Fruit fly (Drosophila melanogaster): ENCODE data around the gene r2d2.

r2d2 gene

DNA sequence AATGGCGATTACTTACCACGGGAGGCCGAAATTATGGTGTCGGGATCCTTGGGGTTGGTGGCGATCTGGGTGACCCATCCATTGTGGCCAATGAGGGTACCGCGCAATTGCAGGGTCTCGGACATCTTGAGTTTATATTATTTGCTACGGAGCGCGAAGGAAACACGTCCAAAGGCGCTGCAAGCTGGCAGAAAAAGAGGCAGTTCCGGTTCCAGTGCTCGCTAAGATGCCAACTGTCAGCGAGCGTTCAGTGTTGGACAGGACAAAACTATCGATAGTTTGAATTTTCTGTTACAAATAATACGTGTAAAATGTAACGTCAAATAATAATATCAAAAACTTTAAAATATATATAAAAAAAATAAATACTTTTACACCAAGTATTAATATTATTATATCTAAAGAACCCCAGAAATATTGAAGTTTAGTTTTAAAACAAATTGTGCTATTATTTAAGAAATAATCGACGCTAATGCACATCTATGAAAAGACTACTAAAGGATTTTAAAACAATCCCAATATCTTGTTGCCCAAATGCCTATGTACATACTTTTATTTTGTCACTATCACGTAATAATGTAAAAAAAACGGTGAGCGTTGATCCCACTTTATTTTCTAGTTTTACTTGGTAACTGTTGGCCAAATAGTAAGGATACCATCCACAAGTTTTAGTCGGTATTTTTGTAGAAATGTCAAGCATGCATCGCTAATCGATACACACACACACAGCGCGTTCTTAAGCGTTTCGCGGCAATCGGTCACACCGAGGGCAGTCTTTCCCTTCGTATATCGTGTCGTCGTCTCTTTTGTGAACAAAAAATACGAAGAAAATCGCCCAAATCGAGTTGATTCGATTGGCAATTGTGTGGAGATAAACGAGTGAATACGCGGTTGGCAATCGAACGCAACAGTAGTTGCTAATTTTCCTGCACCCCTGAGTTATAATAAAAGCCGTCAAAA lies 27.4 kb downstream of the r2d2 start, which contains the start of the genes Rack1 and mts (continued):
- TF ChIP-seq vri (GFP tag; optimal IDR thresholded peaks at IDR 0.05) (peak; percentile 77), fd59A (GFP tag; optimal IDR thresholded peaks at IDR 0.05) (no peak), Sox15 (GFP tag; optimal IDR thresholded peaks at IDR 0.05) (peak; percentile 38), Eip75B (GFP tag; optimal IDR thresholded peaks at IDR 0.05) (peak; percentile 71), spab (GFP tag; optimal IDR thresholded peaks at IDR 0.05) (peak; percentile 35), pdm3 (GFP tag; optimal IDR thresholded peaks at IDR 0.05) (peak; percentile 61), Blimp-1 (GFP tag; optimal IDR thresholded peaks at IDR 0.05) (peak; percentile 59), CG6854 (GFP tag; optimal IDR thresholded peaks at IDR 0.05) (peak; percentile 90), ss (GFP tag; optimal IDR thresholded peaks at IDR 0.05) (peak; percentile 73 to 83), Smox (GFP tag; optimal IDR thresholded peaks at IDR 0.05) (peak; percentile 45), CG8319 (GFP tag; optimal IDR thresholded peaks at IDR 0.05) (peak; percentile 61), CG8632 (GFP tag; optimal IDR thresholded peaks at IDR 0.05) (peak; percentile 65), Eip93F (GFP tag; optimal IDR thresholded peaks at IDR 0.05) (no peak), CG3919 (GFP tag; optimal IDR thresholded peaks at IDR 0.05) (peak; percentile 90), Sox14 (GFP tag; optimal IDR thresholded peaks at IDR 0.05) (no peak), svp (GFP tag) (peak; percentile 75), CG6808 (GFP tag; optimal IDR thresholded peaks at IDR 0.05) (peak; percentile 70)

DNA sequence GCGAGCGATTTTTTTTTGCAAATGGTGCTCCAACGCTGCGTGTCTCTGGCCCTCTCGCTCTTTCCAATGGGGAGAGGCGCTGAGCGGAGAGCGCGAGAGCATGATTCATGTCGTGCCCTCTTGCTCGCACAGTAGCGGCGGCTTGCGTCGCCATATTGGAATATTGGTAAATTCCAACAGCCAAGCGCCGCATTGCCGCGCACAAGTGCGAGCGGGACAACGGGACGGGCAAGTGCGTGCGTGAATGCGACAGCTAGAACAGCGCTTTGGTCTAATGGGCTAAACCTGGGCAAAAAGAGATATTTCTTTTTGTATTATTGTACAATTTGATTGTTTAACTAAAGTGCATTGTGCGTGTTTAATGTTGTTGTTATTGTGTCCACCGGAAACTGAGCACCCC lies 28.3 kb downstream of the r2d2 start:
- TF ChIP-seq CG8119 (GFP tag; IDR thresholded peaks at IDR 0.05) = peak; percentile 29; the same call in 1 of the 3 replicates
- TF ChIP-seq CG6854 (GFP tag; optimal IDR thresholded peaks at IDR 0.05) = no peak
- no peak for TF ChIP-seq CG8319 (GFP tag; optimal IDR thresholded peaks at IDR 0.05)
- no peak for TF ChIP-seq lz (GFP tag; optimal IDR thresholded peaks at IDR 0.05)
- TF ChIP-seq eg (GFP tag; IDR thresholded peaks at IDR 0.05) = peak; percentile 66
- TF ChIP-seq CG6792 (GFP tag; optimal IDR thresholded peaks at IDR 0.05) = no peak
- TF ChIP-seq Sox15 (GFP tag; optimal IDR thresholded peaks at IDR 0.05) = no peak
- TF ChIP-seq CG6276 (GFP tag; optimal IDR thresholded peaks at IDR 0.05) = peak; percentile 2
- peak; percentile 77 for TF ChIP-seq Eip78C (GFP tag)
- peak; percentile 8 for TF ChIP-seq Ets96B (tag; optimal IDR thresholded peaks at IDR 0.05)
- no peak for TF ChIP-seq esn (GFP tag; optimal IDR thresholded peaks at IDR 0.05)
- no peak for TF ChIP-seq CG11902 (GFP tag; optimal IDR thresholded peaks at IDR 0.05)
- TF ChIP-seq Blimp-1 (GFP tag; optimal IDR thresholded peaks at IDR 0.05) = no peak
- no peak for TF ChIP-seq CG10631 (GFP tag; optimal IDR thresholded peaks at IDR 0.05)
- peak; percentile 28 for TF ChIP-seq Met (GFP tag; optimal IDR thresholded peaks at IDR 0.05)
- TF ChIP-seq salr (GFP tag; optimal IDR thresholded peaks at IDR 0.05) = peak; percentile 20 to 23
- no peak for TF ChIP-seq CG7368 (GFP tag; optimal IDR thresholded peaks at IDR 0.05)
- no peak for TF ChIP-seq pdm3 (GFP tag; optimal IDR thresholded peaks at IDR 0.05)
- TF ChIP-seq spab (GFP tag; optimal IDR thresholded peaks at IDR 0.05) = no peak
- TF ChIP-seq Eip75B (GFP tag; optimal IDR thresholded peaks at IDR 0.05) = peak; percentile 37
- no peak for TF ChIP-seq CG11762 (GFP tag; optimal IDR thresholded peaks at IDR 0.05; ENCODE audit: insufficient read depth)
- peak; percentile 26 for TF ChIP-seq net (GFP tag; optimal IDR thresholded peaks at IDR 0.05)
- no peak for TF ChIP-seq Hr38 (GFP tag; optimal IDR thresholded peaks at IDR 0.05)
- no peak for TF ChIP-seq Smox (GFP tag; optimal IDR thresholded peaks at IDR 0.05)
- TF ChIP-seq dac (GFP tag; optimal IDR thresholded peaks at IDR 0.05) = no peak
- TF ChIP-seq fkh (GFP tag; optimal IDR thresholded peaks at IDR 0.05) = peak; percentile 88
- TF ChIP-seq Hr4 (GFP tag; optimal IDR thresholded peaks at IDR 0.05) = no peak
- no peak for TF ChIP-seq Eip93F (GFP tag; optimal IDR thresholded peaks at IDR 0.05)
- no peak for TF ChIP-seq Hr39 (GFP tag; optimal IDR thresholded peaks at IDR 0.05)
- TF ChIP-seq acj6 (GFP tag; optimal IDR thresholded peaks at IDR 0.05) = no peak
- TF ChIP-seq CG4318 (GFP tag; optimal IDR thresholded peaks at IDR 0.05) = no peak
- no peak for TF ChIP-seq cyc (GFP tag; optimal IDR thresholded peaks at IDR 0.05)
- peak; percentile 53 for TF ChIP-seq Sox14 (GFP tag; optimal IDR thresholded peaks at IDR 0.05)
- peak; percentile 25 for TF ChIP-seq CG16779 (tag; optimal IDR thresholded peaks at IDR 0.05)
- TF ChIP-seq CG10669 (GFP tag; optimal IDR thresholded peaks at IDR 0.05) = no peak
- TF ChIP-seq CG6808 (GFP tag; optimal IDR thresholded peaks at IDR 0.05) = peak; percentile 41
- peak; percentile 25 for TF ChIP-seq dsx (GFP tag; optimal IDR thresholded peaks at IDR 0.05; ENCODE audit: poor library complexity, severe bottlenecking)
- peak; percentile 8 for TF ChIP-seq CG1621 (tag; optimal IDR thresholded peaks at IDR 0.05)
- TF ChIP-seq Gug (GFP tag; IDR thresholded peaks at IDR 0.05) = peak; percentile 30; the same call in 1 of the 2 replicates
- TF ChIP-seq CG6163 (GFP tag; IDR thresholded peaks at IDR 0.05) = peak; percentile 76
- peak; percentile 76 for TF ChIP-seq svp (GFP tag)
